Worm (Caenorhabditis elegans): ENCODE results near the gene best-24.

best-24 gene

DNA sequence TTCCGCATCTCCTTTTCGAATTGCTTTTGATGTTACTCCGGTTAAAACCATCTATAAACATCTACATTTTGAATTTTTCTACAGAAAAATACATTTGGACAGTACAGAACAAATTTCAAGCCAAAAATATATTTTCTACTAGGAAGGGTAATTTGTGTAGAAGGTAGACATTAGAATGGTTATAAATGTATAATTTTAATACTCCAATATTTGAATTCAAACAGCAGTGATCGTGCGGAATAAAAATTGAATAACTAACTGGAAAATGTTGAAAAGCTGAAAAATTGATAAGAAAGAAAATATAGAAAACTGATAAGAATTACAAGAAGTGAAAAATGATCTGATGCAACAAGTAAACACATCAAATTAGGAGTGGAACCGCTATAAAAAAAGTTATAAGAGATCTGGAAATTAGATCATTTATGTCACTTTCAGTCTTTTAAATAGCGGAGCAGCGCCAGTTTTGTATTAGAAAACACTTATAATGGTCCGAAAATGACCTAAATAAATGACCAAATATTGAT, 46.2 kb downstream of the best-24 start, which contains the start of gene gsto-1:
gsto-1 (minus strand) TSS at position 51 of the 524 bp plus-strand sequence.
- TF ChIP-seq ztf-16 (tag; optimal IDR thresholded peaks at IDR 0.05) = no peak
- no peak for TF ChIP-seq unc-55 (GFP tag; optimal IDR thresholded peaks at IDR 0.05)
- TF ChIP-seq unc-86 (tag; optimal IDR thresholded peaks at IDR 0.05) = no peak
- no peak for TF ChIP-seq K09A11.1 (tag; optimal IDR thresholded peaks at IDR 0.05; ENCODE audit: insufficient read depth)
- TF ChIP-seq ceh-30 (tag; optimal IDR thresholded peaks at IDR 0.05) = no peak
- TF ChIP-seq ceh-34 (tag; optimal IDR thresholded peaks at IDR 0.05) = no peak
- no peak for TF ChIP-seq elt-4 (tag; optimal IDR thresholded peaks at IDR 0.05)
- TF ChIP-seq mec-3 (tag; optimal IDR thresholded peaks at IDR 0.05; ENCODE audit: borderline replicate concordance) = no peak
- no peak for TF ChIP-seq T23F11.4 (GFP tag; optimal IDR thresholded peaks at IDR 0.05)
- no peak for TF ChIP-seq fkh-6 (tag; optimal IDR thresholded peaks at IDR 0.05)

ce11 chrIII:7947677-7948076, 46.8 kb downstream of the best-24 start:
- TF ChIP-seq ztf-16 (tag; optimal IDR thresholded peaks at IDR 0.05) = no peak
- no peak for TF ChIP-seq unc-55 (GFP tag; optimal IDR thresholded peaks at IDR 0.05)
- no peak for TF ChIP-seq dmd-4 (tag; optimal IDR thresholded peaks at IDR 0.05; ENCODE audit: borderline replicate concordance)
- TF ChIP-seq unc-3 (GFP tag; conservative IDR thresholded peaks at IDR 0.05) = no peak
- no peak for TF ChIP-seq unc-3 (tag; optimal IDR thresholded peaks at IDR 0.05)
- no peak for TF ChIP-seq hlh-15 (tag; optimal IDR thresholded peaks at IDR 0.05)
- TF ChIP-seq Y22D7AL.16 (tag; optimal IDR thresholded peaks at IDR 0.05) = no peak
- TF ChIP-seq hlh-30 (tag; optimal IDR thresholded peaks at IDR 0.05; ENCODE audit: insufficient read depth) = no peak
- TF ChIP-seq tbx-2 (tag; optimal IDR thresholded peaks at IDR 0.05) = no peak
- no peak for TF ChIP-seq F13H6.1 (tag; optimal IDR thresholded peaks at IDR 0.05)
- TF ChIP-seq sox-4 (tag; optimal IDR thresholded peaks at IDR 0.05) = no peak

DNA sequence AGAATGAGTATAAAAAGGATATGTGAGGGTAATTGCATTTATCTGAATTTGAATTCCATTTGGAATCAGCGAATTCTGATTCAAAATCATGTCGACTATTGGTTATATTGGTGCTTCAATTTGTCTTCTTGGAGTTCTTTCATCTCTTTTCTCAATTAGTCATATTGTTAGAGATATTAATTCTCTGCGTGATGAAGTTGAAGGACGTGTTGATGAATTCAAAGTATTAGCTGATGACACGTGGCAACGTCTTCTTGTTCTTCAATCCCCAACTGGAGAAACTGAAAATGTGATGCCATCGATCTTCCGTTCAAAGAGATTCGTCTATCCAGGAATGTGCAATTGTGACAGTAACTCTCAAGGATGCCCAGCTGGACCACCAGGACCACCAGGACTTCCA, 48.0 kb downstream of the best-24 start, which contains the start of gene col-90:
col-90 (plus strand) TSS at position 37 of the 400 bp plus-strand sequence.
- no peak for TF ChIP-seq pha-2 (tag; optimal IDR thresholded peaks at IDR 0.05)
- no peak for TF ChIP-seq fax-1 (tag; optimal IDR thresholded peaks at IDR 0.05)
- TF ChIP-seq eyg-1 (tag; optimal IDR thresholded peaks at IDR 0.05) = no peak
- no peak for TF ChIP-seq pros-1 (tag; optimal IDR thresholded peaks at IDR 0.05)
- no peak for TF ChIP-seq madf-2 (tag; optimal IDR thresholded peaks at IDR 0.05)
- no peak for TF ChIP-seq ztf-16 (tag; optimal IDR thresholded peaks at IDR 0.05)
- TF ChIP-seq mec-3 (tag; optimal IDR thresholded peaks at IDR 0.05; ENCODE audit: borderline replicate concordance) = no peak

- TF ChIP-seq pax-1 (tag; optimal IDR thresholded peaks at IDR 0.05) = no peak
- TF ChIP-seq unc-55 (GFP tag; optimal IDR thresholded peaks at IDR 0.05) = no peak
- no peak for TF ChIP-seq fax-1 (tag; optimal IDR thresholded peaks at IDR 0.05)
- TF ChIP-seq ceh-45 (GFP tag; IDR thresholded peaks at IDR 0.05) = no peak
- TF ChIP-seq sox-2 (GFP tag; IDR thresholded peaks at IDR 0.05) = no peak
- TF ChIP-seq fkh-6 (tag; optimal IDR thresholded peaks at IDR 0.05) = no peak
- TF ChIP-seq sox-4 (tag; optimal IDR thresholded peaks at IDR 0.05) = no peak
- TF ChIP-seq ceh-34 (tag; optimal IDR thresholded peaks at IDR 0.05) = no peak
- no peak for TF ChIP-seq unc-3 (GFP tag; conservative IDR thresholded peaks at IDR 0.05)
- no peak for TF ChIP-seq unc-3 (tag; optimal IDR thresholded peaks at IDR 0.05)
- no peak for TF ChIP-seq tbx-2 (tag; optimal IDR thresholded peaks at IDR 0.05)
- no peak for TF ChIP-seq ceh-18 (tag; optimal IDR thresholded peaks at IDR 0.05)
- no peak for TF ChIP-seq dve-1 (tag; optimal IDR thresholded peaks at IDR 0.05)
- no peak for TF ChIP-seq gmeb-2 (tag; optimal IDR thresholded peaks at IDR 0.05)
- TF ChIP-seq ceh-31 (tag; optimal IDR thresholded peaks at IDR 0.05) = no peak
These were observed 49.6 kb downstream of the best-24 start for ce11 chrIII:7950447-7950846.

ce11 chrIII:7952077-7952765, 51.4 kb downstream of the best-24 start, which contains the start of gene C29E4.15:
C29E4.15 (plus strand) TSS chrIII:7952623.
- TF ChIP-seq pqm-1 (tag; optimal IDR thresholded peaks at IDR 0.05) (no peak), unc-42 (tag; optimal IDR thresholded peaks at IDR 0.05) (peak; percentile 19), hlh-13 (GFP tag; optimal IDR thresholded peaks at IDR 0.05) (no peak)
